Fruit fly (Drosophila melanogaster) whole organism, adult: ENCODE results near the gene CG45011.

Source experiments
- CG5204 ChIP-seq: fragments of 200-800 bp; sonication (Bioruptor generic); optimal IDR thresholded peaks from 2 replicates; lab custom pipeline; 2016; ENCODE audit warnings: missing biosample characterization, missing genetic modification characterization
- CG7045 ChIP-seq: fragments of 200-800 bp; sonication (Bioruptor generic); optimal IDR thresholded peaks from 2 replicates; lab custom pipeline; 2017; ENCODE audit warnings: missing biosample characterization, mild to moderate bottlenecking, missing genetic modification characterization
- CG7101 ChIP-seq: fragments of 200-800 bp; sonication (Bioruptor generic); optimal IDR thresholded peaks from 2 replicates; lab custom pipeline; 2018; ENCODE audit warnings: missing biosample characterization, mild to moderate bottlenecking, missing genetic modification characterization, moderate library complexity
- Clk ChIP-seq: fragments of 200-800 bp; sonication (Bioruptor generic); optimal IDR thresholded peaks from 2 replicates; lab custom pipeline; 2017; ENCODE audit warnings: missing biosample characterization, missing genetic modification characterization
- Mnt ChIP-seq: fragments of 200-800 bp; sonication (Bioruptor generic); optimal IDR thresholded peaks from 2 replicates; lab custom pipeline; 2016; ENCODE audit warnings: missing biosample characterization, mild to moderate bottlenecking, missing genetic modification characterization
- bab1 ChIP-seq: fragments of 200-800 bp; sonication (Bioruptor generic); optimal IDR thresholded peaks from 3 replicates; lab custom pipeline; 2019; ENCODE audit warnings: missing biosample characterization, mild to moderate bottlenecking, missing genetic modification characterization, moderate library complexity
- cnc ChIP-seq, 2 experiments: fragments of >200 bp; optimal IDR thresholded peaks; 2 replicates each; lab custom pipeline; 2017

DNA sequence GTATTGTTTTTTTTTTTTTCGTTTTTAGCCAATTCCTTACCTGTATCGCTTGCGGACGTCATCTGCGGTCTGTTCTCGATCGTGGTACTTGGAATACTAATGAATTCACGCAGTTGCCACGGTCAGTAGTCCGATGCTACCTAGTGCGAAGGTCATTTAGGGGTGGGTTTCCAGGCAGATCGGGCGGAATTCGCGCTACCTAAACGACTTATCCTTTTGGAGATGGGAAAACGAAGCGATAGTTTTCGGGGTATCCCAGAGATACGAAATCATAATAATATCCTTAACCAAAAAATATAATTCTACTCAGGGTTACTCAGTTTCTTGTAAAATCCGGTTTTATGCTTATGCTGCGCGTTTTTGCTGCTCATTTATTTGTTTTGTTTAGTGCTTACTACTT is 39.9 kb upstream of the CG45011 start, which contains the start of gene CG14937:
- TF ChIP-seq Mnt (no peak), CG5204 (no peak), Clk (GFP tag; lab: Kevin White, UChicago) (no peak), CG7045 (no peak), bab1 (GFP tag; lab: Kevin White, UChicago) (no peak), CG7101 (no peak), cnc (optimal IDR thresholded peaks at IDR 0.05; lab: Kevin White, UChicago) (no peak)
